Fruit fly (Drosophila melanogaster) whole organism, embryonic: Measurements from ENCODE around the gene Hgsnat.

ENCODE experiments used
- Atf3 ChIP-seq: fragments of 200-800 bp; sonication (Bioruptor generic); optimal IDR thresholded peaks from 3 replicates; lab custom pipeline; 2016; ENCODE audit warnings: missing biosample characterization, missing genetic modification characterization
- B-H1 ChIP-seq: fragments of 200-800 bp; sonication (Bioruptor generic); IDR thresholded peaks from 3 replicates; pipeline ENCODE4 v1.3.6; 2022; ENCODE audit warnings: missing biosample characterization, missing genetic modification characterization
- CG10959 ChIP-seq: fragments of 200-800 bp; sonication (Bioruptor generic); IDR thresholded peaks from 2 replicates; pipeline ENCODE4 v1.3.6; 2022; ENCODE audit warnings: missing biosample characterization, missing genetic modification characterization
- CG11247 ChIP-seq: fragments of 200-800 bp; sonication (Bioruptor generic); IDR thresholded peaks from 2 replicates; pipeline ENCODE4 v1.3.6; 2022; ENCODE audit warnings: missing biosample characterization, missing genetic modification characterization
- CG11456 ChIP-seq: fragments of 200-800 bp; sonication (Bioruptor generic); IDR thresholded peaks from 3 replicates; pipeline ENCODE4 v1.3.6; 2022; ENCODE audit warnings: missing biosample characterization, missing genetic modification characterization
- CG1233 ChIP-seq: fragments of 200-800 bp; sonication (Bioruptor generic); optimal IDR thresholded peaks from 4 replicates; lab custom pipeline; 2018; ENCODE audit warnings: missing biosample characterization, mild to moderate bottlenecking, missing genetic modification characterization
- CG12391 ChIP-seq: fragments of 200-800 bp; sonication (Bioruptor generic); optimal IDR thresholded peaks from 3 replicates; lab custom pipeline; 2018; ENCODE audit warnings: missing biosample characterization, mild to moderate bottlenecking, missing genetic modification characterization, moderate library complexity
- CG13424 ChIP-seq: fragments of 200-800 bp; sonication (Bioruptor generic); optimal IDR thresholded peaks from 2 replicates; lab custom pipeline; 2019; ENCODE audit warnings: missing biosample characterization, mild to moderate bottlenecking, missing genetic modification characterization, moderate library complexity
- CG14441 ChIP-seq: fragments of 200-800 bp; sonication (Bioruptor generic); IDR thresholded peaks from 2 replicates; pipeline ENCODE4 v1.3.6; 2022; ENCODE audit warnings: missing biosample characterization, missing genetic modification characterization
- CG14965 ChIP-seq: fragments of 200-800 bp; sonication (Bioruptor generic); optimal IDR thresholded peaks from 2 replicates; lab custom pipeline; 2016; ENCODE audit warnings: missing biosample characterization, missing genetic modification characterization, borderline replicate concordance
- CG15011 ChIP-seq: fragments of 200-800 bp; sonication (Bioruptor generic); optimal IDR thresholded peaks from 3 replicates; lab custom pipeline; 2018; ENCODE audit warnings: missing biosample characterization, mild to moderate bottlenecking, missing genetic modification characterization
- CG17186 ChIP-seq: fragments of 200-800 bp; sonication (Bioruptor generic); optimal IDR thresholded peaks from 3 replicates; lab custom pipeline; 2017; ENCODE audit warnings: missing biosample characterization, missing genetic modification reagents, missing genetic modification characterization
- CG17328 ChIP-seq: fragments of 200-800 bp; sonication (Bioruptor generic); IDR thresholded peaks from 2 replicates; pipeline ENCODE4 v1.3.6; 2022; ENCODE audit warnings: missing biosample characterization, missing genetic modification characterization
- CG17361 ChIP-seq: fragments of 200-800 bp; sonication (Bioruptor generic); IDR thresholded peaks from 3 replicates; pipeline ENCODE4 v1.3.6; 2022; ENCODE audit warnings: missing biosample characterization, missing genetic modification characterization
- CG17385 ChIP-seq: fragments of 200-800 bp; sonication (Bioruptor generic); optimal IDR thresholded peaks from 3 replicates; lab custom pipeline; 2018; ENCODE audit warnings: missing biosample characterization, mild to moderate bottlenecking, missing genetic modification characterization
- CG18764 ChIP-seq: fragments of 200-800 bp; sonication (Bioruptor generic); optimal IDR thresholded peaks from 3 replicates; lab custom pipeline; 2016; ENCODE audit warnings: missing biosample characterization, missing genetic modification characterization
- CG2678 ChIP-seq: fragments of 200-800 bp; sonication (Bioruptor generic); optimal IDR thresholded peaks from 3 replicates; lab custom pipeline; 2019; ENCODE audit warnings: missing biosample characterization, mild to moderate bottlenecking, missing genetic modification characterization, moderate library complexity
- CG3407 ChIP-seq: fragments of 200-800 bp; sonication (Bioruptor generic); optimal IDR thresholded peaks from 2 replicates; lab custom pipeline; 2018; ENCODE audit warnings: missing biosample characterization, mild to moderate bottlenecking, missing genetic modification characterization
- CG43689 ChIP-seq: fragments of 200-800 bp; sonication (Bioruptor generic); IDR thresholded peaks from 2 replicates; pipeline ENCODE4 v1.3.6; 2022; ENCODE audit warnings: missing biosample characterization, missing genetic modification characterization
- CG4820 ChIP-seq: fragments of 200-800 bp; sonication (Bioruptor generic); optimal IDR thresholded peaks from 3 replicates; lab custom pipeline; 2016; ENCODE audit warnings: missing biosample characterization, missing genetic modification characterization
- CG8924 ChIP-seq: fragments of 200-800 bp; optimal IDR thresholded peaks from 3 replicates; lab custom pipeline; 2019; ENCODE audit warnings: missing biosample characterization, mild to moderate bottlenecking, missing genetic modification characterization, moderate library complexity
- Camta ChIP-seq: fragments of 200-800 bp; sonication (Bioruptor generic); optimal IDR thresholded peaks from 2 replicates; lab custom pipeline; 2016; ENCODE audit warnings: missing biosample characterization, missing genetic modification characterization
- Dek ChIP-seq: fragments of 200-800 bp; sonication (Bioruptor generic); optimal IDR thresholded peaks from 3 replicates; lab custom pipeline; 2019; ENCODE audit warnings: missing biosample characterization, mild to moderate bottlenecking, missing genetic modification characterization, moderate library complexity
- Doc3 ChIP-seq: fragments of 200-800 bp; sonication (Bioruptor generic); IDR thresholded peaks from 3 replicates; pipeline ENCODE4 v1.3.6; 2022; ENCODE audit warnings: missing biosample characterization, missing genetic modification characterization; ENCODE audit not compliant: partially characterized antibody
- ERR ChIP-seq: fragments of 200-800 bp; sonication (Bioruptor generic); optimal IDR thresholded peaks from 2 replicates; lab custom pipeline; 2016; ENCODE audit warnings: missing biosample characterization, missing genetic modification characterization
- Eip74EF ChIP-seq, 2 experiments: fragments of 200-800 bp in 1 of 2; fragments of >200 bp in 1 of 2; sonication (Bioruptor generic) in 1 of 2; optimal IDR thresholded peaks; 2 replicates each; lab custom pipeline; 2017 to 2019; ENCODE audit warnings: missing biosample characterization in 2 of 2, missing genetic modification characterization in 2 of 2, mild to moderate bottlenecking in 1 of 2, moderate library complexity in 1 of 2
- Fer3 ChIP-seq: fragments of 200-800 bp; sonication (Bioruptor generic); optimal IDR thresholded peaks from 2 replicates; lab custom pipeline; 2018; ENCODE audit warnings: missing biosample characterization, mild to moderate bottlenecking, missing genetic modification characterization, moderate library complexity
- Hmx ChIP-seq: fragments of 200-800 bp; sonication (Bioruptor generic); optimal IDR thresholded peaks from 2 replicates; lab custom pipeline; 2016; ENCODE audit warnings: missing biosample characterization, missing genetic modification characterization
- MBD-R2 ChIP-seq: fragments of 200-800 bp; sonication (Bioruptor generic); IDR thresholded peaks from 2 replicates; pipeline ENCODE4 v1.3.6; 2022; ENCODE audit warnings: missing biosample characterization, missing genetic modification characterization
- MTF-1 ChIP-seq: fragments of 200-800 bp; sonication (Bioruptor generic); optimal IDR thresholded peaks from 2 replicates; lab custom pipeline; 2018; ENCODE audit warnings: missing biosample characterization, mild to moderate bottlenecking, missing genetic modification characterization, borderline replicate concordance
- Max ChIP-seq: fragments of 200-800 bp; sonication (Bioruptor generic); optimal IDR thresholded peaks from 2 replicates; lab custom pipeline; 2016; ENCODE audit warnings: missing biosample characterization, mild to moderate bottlenecking, missing genetic modification characterization
- NFAT ChIP-seq: fragments of 200-800 bp; sonication (Bioruptor generic); IDR thresholded peaks from 2 replicates; pipeline ENCODE4 v1.3.6; 2022; ENCODE audit warnings: missing biosample characterization, missing genetic modification characterization
- Poxn ChIP-seq: fragments of 200-800 bp; sonication (Bioruptor generic); IDR thresholded peaks from 2 replicates; pipeline ENCODE4 v1.3.6; 2022; ENCODE audit warnings: missing biosample characterization, missing genetic modification characterization
- Rx ChIP-seq: fragments of 200-800 bp; sonication (Bioruptor generic); IDR thresholded peaks from 2 replicates; pipeline ENCODE4 v1.3.6; 2022; ENCODE audit warnings: missing biosample characterization, missing genetic modification characterization
- YL-1 ChIP-seq: fragments of 200-800 bp; sonication (Bioruptor generic); optimal IDR thresholded peaks from 3 replicates; lab custom pipeline; 2017; ENCODE audit warnings: missing biosample characterization, mild to moderate bottlenecking, missing genetic modification characterization
- bsh ChIP-seq, 2 experiments: fragments of 200-800 bp; sonication (Bioruptor generic); optimal IDR thresholded peaks; 2 replicates each; lab custom pipeline; 2017 to 2018; ENCODE audit warnings: mild to moderate bottlenecking in 2 of 2, missing biosample characterization in 2 of 2, missing genetic modification characterization in 2 of 2, moderate library complexity in 1 of 2
- corto ChIP-seq: fragments of 200-800 bp; sonication (Bioruptor generic); optimal IDR thresholded peaks from 2 replicates; lab custom pipeline; 2016; ENCODE audit warnings: missing biosample characterization, mild to moderate bottlenecking, missing genetic modification characterization, moderate library complexity
- cwo ChIP-seq: fragments of 200-800 bp; sonication (Bioruptor generic); optimal IDR thresholded peaks from 3 replicates; lab custom pipeline; 2017; ENCODE audit warnings: missing biosample characterization, missing genetic modification characterization, mild to moderate bottlenecking, moderate library complexity, missing genetic modification reagents
- fd96Cb ChIP-seq: fragments of 200-800 bp; sonication (Bioruptor generic); optimal IDR thresholded peaks from 2 replicates; lab custom pipeline; 2018; ENCODE audit warnings: missing biosample characterization, mild to moderate bottlenecking, missing genetic modification characterization, moderate library complexity
- gcm ChIP-seq: fragments of 200-800 bp; sonication (Bioruptor generic); optimal IDR thresholded peaks from 2 replicates; lab custom pipeline; 2019; ENCODE audit warnings: missing biosample characterization, mild to moderate bottlenecking, missing genetic modification characterization, moderate library complexity
- gem ChIP-seq: fragments of 200-800 bp; sonication (Bioruptor generic); optimal IDR thresholded peaks from 2 replicates; lab custom pipeline; 2019; ENCODE audit warnings: missing biosample characterization, mild to moderate bottlenecking, missing genetic modification characterization, moderate library complexity
- ken ChIP-seq: fragments of 200-800 bp; sonication (Bioruptor generic); IDR thresholded peaks from 3 replicates; pipeline ENCODE4 v1.3.6; 2022; ENCODE audit warnings: missing biosample characterization, missing genetic modification characterization
- lilli ChIP-seq: fragments of 200-800 bp; sonication (Bioruptor generic); optimal IDR thresholded peaks from 3 replicates; lab custom pipeline; 2016; ENCODE audit warnings: missing biosample characterization, missing genetic modification characterization
- lola ChIP-seq, 3 experiments: fragments of >200 bp in 2 of 3; fragments of 200-800 bp in 1 of 3; sonication (Bioruptor generic) in 1 of 3; optimal IDR thresholded peaks; 2 replicates each; lab custom pipeline; 2017 to 2019; ENCODE audit warnings: missing biosample characterization in 3 of 3, missing genetic modification characterization in 3 of 3, mild to moderate bottlenecking in 1 of 3, moderate library complexity in 1 of 3
- tap ChIP-seq: fragments of 200-800 bp; optimal IDR thresholded peaks from 3 replicates; lab custom pipeline; 2019; ENCODE audit warnings: missing biosample characterization, mild to moderate bottlenecking, missing genetic modification characterization, moderate library complexity
- tna ChIP-seq: fragments of 200-800 bp; sonication (Bioruptor generic); IDR thresholded peaks from 2 replicates; pipeline ENCODE4 v1.3.6; 2022; ENCODE audit warnings: missing biosample characterization, missing genetic modification characterization; ENCODE audit not compliant: partially characterized antibody
- trem ChIP-seq: fragments of 200-800 bp; optimal IDR thresholded peaks from 3 replicates; lab custom pipeline; 2019; ENCODE audit warnings: missing biosample characterization, mild to moderate bottlenecking, missing genetic modification characterization, moderate library complexity
- unc-4 ChIP-seq: fragments of 200-800 bp; sonication (Bioruptor generic); IDR thresholded peaks from 2 replicates; pipeline ENCODE4 v1.3.6; 2022; ENCODE audit warnings: missing biosample characterization, missing genetic modification characterization; ENCODE audit not compliant: partially characterized antibody
- wdn ChIP-seq: fragments of 200-800 bp; sonication (Bioruptor generic); IDR thresholded peaks from 2 replicates; pipeline ENCODE4 v1.3.6; 2022; ENCODE audit warnings: missing biosample characterization, missing genetic modification characterization
- zfh1 ChIP-seq: fragments of 200-800 bp; sonication (Bioruptor generic); IDR thresholded peaks from 3 replicates; pipeline ENCODE4 v1.3.6; 2022; ENCODE audit warnings: missing biosample characterization, missing genetic modification characterization

The Hgsnat gene

dm6 chrX:4969926-4970325, 51.4 kb downstream of the Hgsnat start (continued):
- TF ChIP-seq fd96Cb (tag; lab: Kevin White, UChicago) (peak; percentile 22), Rx (GFP tag; lab: Robert Waterston, UW) (no peak), CG17361 (GFP tag; lab: Robert Waterston, UW) (peak; percentile 43; the same call in 2 of the 3 replicates), gcm (GFP tag; lab: Kevin White, UChicago) (no peak), CG14441 (GFP tag; lab: Robert Waterston, UW) (0 out of 2 replicates have a peak, but pooled peaks have one; percentile 14), ken (GFP tag; lab: Robert Waterston, UW) (no peak), Doc3 (GFP tag; lab: Robert Waterston, UW) (no peak), ERR (no peak), CG18764 (GFP tag; lab: Kevin White, UChicago) (no peak), zfh1 (GFP tag; lab: Robert Waterston, UW) (0 out of 3 replicates have a peak, but pooled peaks have one; percentile 38), lilli (GFP tag; lab: Kevin White, UChicago) (no peak), Atf3 (no peak), MTF-1 (GFP tag; lab: Kevin White, UChicago) (no peak), Poxn (GFP tag; lab: Robert Waterston, UW) (no peak), CG15011 (GFP tag; lab: Kevin White, UChicago) (no peak), CG1233 (GFP tag; lab: Kevin White, UChicago) (no peak), Hmx (GFP tag; lab: Kevin White, UChicago) (no peak), CG17328 (GFP tag; lab: Robert Waterston, UW) (peak; percentile 56; the same call in 1 of the 2 replicates), Dek (tag; lab: Kevin White, UChicago) (no peak), B-H1 (GFP tag; lab: Robert Waterston, UW) (no peak), CG17385 (GFP tag; lab: Kevin White, UChicago) (no peak), CG17186 (no peak), CG4820 (GFP tag; lab: Kevin White, UChicago) (peak; percentile 35), gem (tag; lab: Kevin White, UChicago) (peak; percentile 46), CG11456 (GFP tag; lab: Robert Waterston, UW) (no peak), CG10959 (GFP tag; lab: Robert Waterston, UW) (0 out of 2 replicates have a peak, but pooled peaks have one; percentile 19), CG2678 (tag; lab: Kevin White, UChicago) (peak; percentile 4), YL-1 (GFP tag; lab: Kevin White, UChicago) (no peak), CG14965 (GFP tag; lab: Kevin White, UChicago) (no peak), CG13424 (tag; lab: Kevin White, UChicago) (no peak), wdn (GFP tag; lab: Robert Waterston, UW) (no peak), MBD-R2 (GFP tag; lab: Robert Waterston, UW) (no peak), CG3407 (no peak), Fer3 (no peak), unc-4 (GFP tag; lab: Robert Waterston, UW) (no peak), Max (GFP tag; lab: Kevin White, UChicago) (no peak), Camta (peak; percentile 14), CG8924 (no peak), Eip74EF (GFP tag; optimal IDR thresholded peaks at IDR 0.05; lab: Kevin White, UChicago) (no peak), cwo (GFP tag; lab: Kevin White, UChicago) (no peak), CG12391 (tag; lab: Kevin White, UChicago) (peak; percentile 29), bsh (GFP tag; optimal IDR thresholded peaks at IDR 0.05; lab: Kevin White, UChicago) (peak; percentile 51 to 61), CG43689 (GFP tag; lab: Robert Waterston, UW) (no peak), CG11247 (GFP tag; lab: Robert Waterston, UW) (no peak), tna (no peak), lola (GFP tag; optimal IDR thresholded peaks at IDR 0.05; lab: Kevin White, UChicago) (peak in 1 of 3 experiments; percentile 30), corto (GFP tag; lab: Kevin White, UChicago) (no peak), NFAT (no peak), tap (tag; lab: Kevin White, UChicago) (no peak), trem (tag; lab: Kevin White, UChicago) (no peak)
